Worm (Caenorhabditis elegans) whole organism, mixed stage, embryonic: ENCODE measurements around the gene rrp-8.

ENCODE experiments used
- M03D4.4 ChIP-seq: sonication (generic microtip); optimal IDR thresholded peaks from 2 replicates; lab custom pipeline; 2017; ENCODE audit warnings: mild to moderate bottlenecking, missing genetic modification characterization, missing compliant biosample characterization
- bed-3 ChIP-seq: fragments of 200-800 bp; sonication (Bioruptor generic); optimal IDR thresholded peaks from 3 replicates; lab custom pipeline; 2018; ENCODE audit warnings: mild to moderate bottlenecking, missing genetic modification characterization, moderate library complexity, missing compliant biosample characterization
- blmp-1 ChIP-seq: fragments of 150-350 bp; optimal IDR thresholded peaks from 2 replicates; lab custom pipeline; 2014; ENCODE audit warnings: missing biosample characterization, missing genetic modification characterization
- ceh-39 ChIP-seq: fragments of 150-350 bp; optimal IDR thresholded peaks from 2 replicates; lab custom pipeline; 2014; ENCODE audit warnings: missing biosample characterization, missing genetic modification characterization
- ceh-43 ChIP-seq: fragments of 200-800 bp; sonication (Bioruptor generic); optimal IDR thresholded peaks from 2 replicates; lab custom pipeline; 2018; ENCODE audit warnings: mild to moderate bottlenecking, missing genetic modification characterization, moderate library complexity, missing compliant biosample characterization
- ceh-83 ChIP-seq: fragments of 200-800 bp; sonication (Bioruptor generic); optimal IDR thresholded peaks from 2 replicates; lab custom pipeline; 2018; ENCODE audit warnings: mild to moderate bottlenecking, missing genetic modification characterization, missing compliant biosample characterization
- ces-1 ChIP-seq: fragments of 150-350 bp; optimal IDR thresholded peaks from 2 replicates; lab custom pipeline; 2014; ENCODE audit warnings: missing biosample characterization, missing genetic modification reagents, missing genetic modification characterization
- cnd-1 ChIP-seq: fragments of 200-800 bp; sonication (Bioruptor generic); optimal IDR thresholded peaks from 2 replicates; lab custom pipeline; 2018; ENCODE audit warnings: mild to moderate bottlenecking, missing genetic modification characterization, missing compliant biosample characterization
- drap-1 ChIP-seq: fragments of 200-800 bp; sonication (Bioruptor generic); optimal IDR thresholded peaks from 3 replicates; lab custom pipeline; 2018; ENCODE audit warnings: mild to moderate bottlenecking, missing genetic modification characterization, missing compliant biosample characterization
- elt-1 ChIP-seq: sonication (generic microtip); optimal IDR thresholded peaks from 2 replicates; lab custom pipeline; 2017; ENCODE audit warnings: missing genetic modification characterization, mild to moderate bottlenecking, missing compliant biosample characterization, antibody characterized with exemption, moderate library complexity, borderline replicate concordance; ENCODE audit not compliant: insufficient read depth
- elt-3 ChIP-seq: fragments of 150-350 bp; optimal IDR thresholded peaks from 2 replicates; lab custom pipeline; 2014; ENCODE audit warnings: missing biosample characterization, missing genetic modification characterization
- flh-1 ChIP-seq: fragments of 200-800 bp; sonication (Bioruptor generic); optimal IDR thresholded peaks from 2 replicates; lab custom pipeline; 2018; ENCODE audit warnings: mild to moderate bottlenecking, missing genetic modification characterization, moderate library complexity, missing compliant biosample characterization
- ham-2 ChIP-seq: fragments of 200-800 bp; sonication (Bioruptor generic); optimal IDR thresholded peaks from 2 replicates; lab custom pipeline; 2018; ENCODE audit warnings: mild to moderate bottlenecking, missing genetic modification characterization, missing compliant biosample characterization
- hlh-1 ChIP-seq: fragments of 150-350 bp; optimal IDR thresholded peaks from 2 replicates; lab custom pipeline; 2014; ENCODE audit warnings: missing biosample characterization, missing genetic modification reagents, missing genetic modification characterization
- lin-13 ChIP-seq: fragments of 150-350 bp; optimal IDR thresholded peaks from 2 replicates; lab custom pipeline; 2014; ENCODE audit warnings: missing biosample characterization, missing genetic modification characterization
- lin-32 ChIP-seq: fragments of 200-800 bp; sonication (Bioruptor generic); optimal IDR thresholded peaks from 2 replicates; lab custom pipeline; 2018; ENCODE audit warnings: mild to moderate bottlenecking, missing genetic modification characterization, missing compliant biosample characterization
- lsy-2 ChIP-seq: fragments of 150-350 bp; optimal IDR thresholded peaks from 2 replicates; lab custom pipeline; 2014; ENCODE audit warnings: missing biosample characterization, missing genetic modification characterization
- mab-5 ChIP-seq: fragments of 150-350 bp; optimal IDR thresholded peaks from 2 replicates; lab custom pipeline; 2014; ENCODE audit warnings: missing biosample characterization, missing genetic modification characterization
- mep-1 ChIP-seq: fragments of 150-350 bp; optimal IDR thresholded peaks from 2 replicates; lab custom pipeline; 2017; ENCODE audit warnings: missing biosample characterization, missing genetic modification reagents, missing genetic modification characterization, inconsistent platforms
- nhr-12 ChIP-seq: fragments of 150-350 bp; optimal IDR thresholded peaks from 2 replicates; lab custom pipeline; 2014; ENCODE audit warnings: missing biosample characterization, missing genetic modification characterization
- nhr-2 ChIP-seq: fragments of 150-350 bp; optimal IDR thresholded peaks from 2 replicates; lab custom pipeline; 2014; ENCODE audit warnings: missing biosample characterization, missing genetic modification characterization
- nhr-28 ChIP-seq: fragments of 150-350 bp; optimal IDR thresholded peaks from 2 replicates; lab custom pipeline; 2014; ENCODE audit warnings: missing biosample characterization, missing genetic modification characterization
- pha-4 ChIP-seq: fragments of 150-350 bp; optimal IDR thresholded peaks from 2 replicates; lab custom pipeline; 2018; ENCODE audit warnings: missing biosample characterization, missing genetic modification reagents, missing genetic modification characterization
- snpc-4 ChIP-seq: fragments of 150-350 bp; optimal IDR thresholded peaks from 2 replicates; lab custom pipeline; 2014; ENCODE audit warnings: missing biosample characterization, missing genetic modification characterization
- sptf-1 ChIP-seq: sonication (generic microtip); optimal IDR thresholded peaks from 2 replicates; lab custom pipeline; 2017; ENCODE audit warnings: mild to moderate bottlenecking, missing genetic modification characterization, moderate library complexity, missing compliant biosample characterization
- tbx-8 ChIP-seq: fragments of 200-800 bp; sonication (Bioruptor generic); optimal IDR thresholded peaks from 2 replicates; lab custom pipeline; 2018; ENCODE audit warnings: mild to moderate bottlenecking, missing genetic modification characterization, moderate library complexity, missing compliant biosample characterization
- unc-120 ChIP-seq: sonication (generic microtip); optimal IDR thresholded peaks from 2 replicates; lab custom pipeline; 2017; ENCODE audit warnings: missing genetic modification characterization, missing compliant biosample characterization; ENCODE audit not compliant: poor library complexity, severe bottlenecking
- unc-39 ChIP-seq: fragments of 150-350 bp; optimal IDR thresholded peaks from 2 replicates; lab custom pipeline; 2014; ENCODE audit warnings: missing biosample characterization, missing genetic modification characterization
- unc-62 ChIP-seq: fragments of 150-350 bp; optimal IDR thresholded peaks from 2 replicates; lab custom pipeline; 2014; ENCODE audit warnings: missing biosample characterization, missing genetic modification reagents, missing genetic modification characterization
- zip-8 ChIP-seq: fragments of 150-350 bp; optimal IDR thresholded peaks from 2 replicates; lab custom pipeline; 2014; ENCODE audit warnings: missing biosample characterization, missing genetic modification characterization
- ztf-11 ChIP-seq: fragments of 150-350 bp; optimal IDR thresholded peaks from 2 replicates; lab custom pipeline; 2014; ENCODE audit warnings: missing biosample characterization, missing genetic modification characterization

rrp-8 gene

ce11 chrIV:396373-396772 lies at the start of gene rrp-8:
Gene rrp-8 (plus strand): TSS chrIV:396545.
- no peak for TF ChIP-seq elt-1
- no peak for TF ChIP-seq mab-5
- no peak for TF ChIP-seq unc-62 (GFP tag; lab: Kevin White, UChicago)
- no peak for TF ChIP-seq ztf-11 (tag; lab: Kevin White, UChicago)
- TF ChIP-seq hlh-1: no peak
- TF ChIP-seq M03D4.4 (tag; lab: Kevin White, UChicago): no peak
- no peak for TF ChIP-seq ceh-39 (tag; lab: Kevin White, UChicago)
- TF ChIP-seq ceh-83 (GFP tag; lab: Kevin White, UChicago): no peak
- no peak for TF ChIP-seq zip-8 (tag; lab: Kevin White, UChicago)
- TF ChIP-seq ces-1 (GFP tag; lab: Kevin White, UChicago): no peak
- TF ChIP-seq lsy-2 (tag; lab: Kevin White, UChicago): no peak
- TF ChIP-seq mep-1 (tag; lab: Kevin White, UChicago): no peak
- no peak for TF ChIP-seq ceh-43 (GFP tag; lab: Kevin White, UChicago)
- no peak for TF ChIP-seq nhr-12 (tag; lab: Kevin White, UChicago)
- no peak for TF ChIP-seq lin-32 (GFP tag; lab: Kevin White, UChicago)
- no peak for TF ChIP-seq nhr-2 (tag; lab: Kevin White, UChicago)
- TF ChIP-seq sptf-1 (tag; lab: Kevin White, UChicago): no peak
- no peak for TF ChIP-seq unc-39 (tag; lab: Kevin White, UChicago)
- no peak for TF ChIP-seq nhr-28 (tag; lab: Kevin White, UChicago)

- TF ChIP-seq nhr-12 (tag; lab: Kevin White, UChicago) (no peak), pha-4 (tag; lab: Kevin White, UChicago) (no peak), unc-62 (GFP tag; lab: Kevin White, UChicago) (no peak), elt-3 (tag; lab: Kevin White, UChicago) (no peak), flh-1 (no peak), nhr-2 (tag; lab: Kevin White, UChicago) (no peak), tbx-8 (no peak), mab-5 (no peak), drap-1 (GFP tag; lab: Kevin White, UChicago) (no peak), ham-2 (no peak), elt-1 (no peak), ztf-11 (tag; lab: Kevin White, UChicago) (no peak), bed-3 (GFP tag; lab: Kevin White, UChicago) (no peak)
- TF ChIP-seq, all 35 proteins: peak for 0
Observed at ce11 chrIV:364983-365382, 31.4 kb upstream of the rrp-8 start.

ce11 chrIV:366406-366805 lies 29.9 kb upstream of the rrp-8 start:
- TF ChIP-seq ceh-43 (GFP tag; lab: Kevin White, UChicago) (no peak), nhr-28 (tag; lab: Kevin White, UChicago) (no peak), cnd-1 (tag; lab: Kevin White, UChicago) (no peak), unc-62 (GFP tag; lab: Kevin White, UChicago) (peak; percentile 55), unc-39 (tag; lab: Kevin White, UChicago) (no peak), ces-1 (GFP tag; lab: Kevin White, UChicago) (peak; percentile 88), bed-3 (GFP tag; lab: Kevin White, UChicago) (no peak), unc-120 (peak; percentile 46), blmp-1 (peak; percentile 62), mep-1 (tag; lab: Kevin White, UChicago) (peak; percentile 9)

ce11 chrIV:372146-372789 lies 24.1 kb upstream of the rrp-8 start:
- TF ChIP-seq ham-2: no peak
- peak; percentile 96 for TF ChIP-seq zip-8 (tag; lab: Kevin White, UChicago)
- TF ChIP-seq unc-120: peak; percentile 62
- peak; percentile 32 for TF ChIP-seq lsy-2 (tag; lab: Kevin White, UChicago)
- TF ChIP-seq ces-1 (GFP tag; lab: Kevin White, UChicago): peak; percentile 70
- TF ChIP-seq, all 35 proteins: peak for 4

ce11 chrIV:373963-374362 lies 22.4 kb upstream of the rrp-8 start:
- TF ChIP-seq mab-5: no peak
- no peak for TF ChIP-seq nhr-12 (tag; lab: Kevin White, UChicago)
- TF ChIP-seq blmp-1: no peak
- TF ChIP-seq unc-62 (GFP tag; lab: Kevin White, UChicago): no peak
- TF ChIP-seq snpc-4 (tag; lab: Kevin White, UChicago): no peak
- no peak for TF ChIP-seq unc-120
- no peak for TF ChIP-seq mep-1 (tag; lab: Kevin White, UChicago)
- no peak for TF ChIP-seq hlh-1
- TF ChIP-seq drap-1 (GFP tag; lab: Kevin White, UChicago): no peak
- TF ChIP-seq bed-3 (GFP tag; lab: Kevin White, UChicago): no peak
- TF ChIP-seq elt-1: no peak
- no peak for TF ChIP-seq nhr-28 (tag; lab: Kevin White, UChicago)
- TF ChIP-seq lin-13 (tag; lab: Kevin White, UChicago): no peak
- TF ChIP-seq, all 35 proteins: peak for 0
